Worm (Caenorhabditis elegans): ENCODE measurements around the gene lys-7.

ce11 chrV:3449810-3450209 lies 32.6 kb downstream of the lys-7 start:
- TF ChIP-seq unc-39 (tag; optimal IDR thresholded peaks at IDR 0.05): no peak
- TF ChIP-seq snpc-4 (tag; optimal IDR thresholded peaks at IDR 0.05): no peak
- no peak for TF ChIP-seq pha-4 (tag; optimal IDR thresholded peaks at IDR 0.05)
- no peak for TF ChIP-seq lin-32 (GFP tag; optimal IDR thresholded peaks at IDR 0.05)
- no peak for TF ChIP-seq mep-1 (tag; optimal IDR thresholded peaks at IDR 0.05)
- TF ChIP-seq sptf-1 (tag; optimal IDR thresholded peaks at IDR 0.05): peak; percentile 58
- no peak for TF ChIP-seq drap-1 (GFP tag; optimal IDR thresholded peaks at IDR 0.05)
- TF ChIP-seq unc-62 (GFP tag; optimal IDR thresholded peaks at IDR 0.05): no peak
- no peak for TF ChIP-seq nhr-28 (tag; optimal IDR thresholded peaks at IDR 0.05)
- no peak for TF ChIP-seq mls-2 (tag; optimal IDR thresholded peaks at IDR 0.05)
- TF ChIP-seq nhr-76 (tag; optimal IDR thresholded peaks at IDR 0.05): no peak
- TF ChIP-seq tbx-8 (GFP tag; optimal IDR thresholded peaks at IDR 0.05): no peak
- no peak for TF ChIP-seq lsy-2 (tag; optimal IDR thresholded peaks at IDR 0.05)
